Fruit fly (Drosophila melanogaster) ovary, adult (tissue): Measurements from ENCODE around the gene grk.

Source experiments
- CG17801 ChIP-seq: fragments of 200-800 bp; optimal IDR thresholded peaks from 2 replicates; lab custom pipeline; 2019; ENCODE audit warnings: missing biosample characterization, mild to moderate bottlenecking, missing genetic modification characterization, moderate library complexity; ENCODE audit not compliant: partially characterized antibody

Gene grk

dm6 chr2L:8395996-8396699 is 37.2 kb downstream of the grk start, which contains the start of the genes Peritrophin-15a and CG13385:
Gene Peritrophin-15a (minus strand): TSS chr2L:8396096.
Gene CG13385 (plus strand): TSS chr2L:8396649.
- no peak for TF ChIP-seq CG17801

DNA sequence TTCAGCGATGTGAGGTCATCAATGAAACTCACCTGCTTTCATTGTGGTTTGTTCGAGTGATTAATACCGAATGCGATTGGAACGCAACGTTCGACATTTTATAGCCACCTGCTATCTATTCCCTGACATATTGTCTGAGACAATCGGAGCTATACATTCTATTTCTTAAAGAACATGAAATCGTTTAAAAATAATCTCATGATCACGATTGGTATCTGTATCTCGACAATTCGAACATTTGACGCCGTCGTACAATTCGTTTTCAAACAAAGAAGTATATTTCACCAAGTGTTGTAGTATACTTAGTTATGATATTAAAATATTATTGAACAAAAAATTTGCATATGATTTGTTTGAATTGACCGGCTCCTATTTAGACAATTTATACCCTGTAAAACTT is 38.6 kb downstream of the grk start, which contains the start of gene Peritrophin-15b:
TSS of gene Peritrophin-15b (minus strand) at position 101 of the 400 bp plus-strand sequence.
- no peak for TF ChIP-seq CG17801

DNA sequence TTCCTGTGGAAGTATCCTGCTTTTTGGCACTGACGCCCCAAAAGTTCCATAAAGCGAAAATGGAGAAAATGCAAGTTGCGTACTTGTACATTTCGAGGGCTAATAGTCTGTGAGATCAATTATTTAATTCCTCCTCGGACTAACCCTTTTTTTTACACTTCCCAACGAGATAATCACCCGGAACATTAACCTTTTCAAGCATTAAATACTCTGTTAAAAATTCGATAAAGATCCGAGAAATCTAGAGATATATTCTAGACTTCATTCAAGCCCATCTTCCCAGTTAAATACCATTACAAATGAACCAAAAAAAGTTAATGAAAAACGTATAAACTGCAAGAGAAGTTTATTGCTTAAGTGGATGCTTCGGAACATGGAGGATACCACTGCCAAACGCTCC is 39.2 kb downstream of the grk start, which contains the start of gene lectin-29Ca:
TSS of gene lectin-29Ca (minus strand) at position 101 of the 400 bp plus-strand sequence.
- TF ChIP-seq CG17801: no peak

DNA sequence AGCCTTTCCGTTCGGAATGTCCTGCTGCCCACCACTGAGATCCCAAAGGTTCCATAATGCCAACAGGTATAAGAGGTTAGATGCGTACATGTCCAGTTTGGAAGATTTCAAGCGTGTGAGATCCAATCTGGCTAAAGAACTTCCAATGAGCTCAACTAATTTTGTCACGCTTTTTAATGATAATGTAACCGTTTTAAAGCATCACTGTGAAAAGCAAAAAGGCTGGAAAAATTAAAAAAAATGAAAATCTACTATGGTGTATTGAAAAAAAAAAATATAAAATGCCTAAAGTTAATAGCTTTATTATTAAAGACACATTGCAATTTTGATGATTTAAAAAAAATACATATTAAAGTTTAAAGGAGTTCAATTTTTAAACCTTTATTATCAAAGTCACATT is 40.3 kb downstream of the grk start, which contains the start of gene Acp29AB:
TSS of gene Acp29AB (minus strand) at position 101 of the 400 bp plus-strand sequence.
- TF ChIP-seq CG17801: no peak

DNA sequence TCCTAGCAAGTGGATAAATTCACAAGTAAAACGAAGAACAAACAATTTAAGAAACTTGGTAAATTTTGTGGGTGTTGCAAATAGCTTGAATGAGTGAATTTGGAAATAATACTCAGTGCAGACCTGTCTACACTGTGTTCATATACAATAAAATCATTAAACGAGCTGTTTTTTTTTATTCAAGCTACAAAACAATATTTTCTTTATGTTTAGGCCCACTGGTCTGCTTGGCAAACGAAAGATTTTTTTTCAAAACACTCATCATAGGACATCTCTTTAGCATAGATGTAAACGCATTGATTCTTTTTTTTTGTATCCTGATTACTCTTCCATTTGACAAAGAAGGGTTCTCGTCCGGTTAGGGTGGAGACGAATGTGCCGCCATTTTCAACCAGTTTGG is 41.1 kb downstream of the grk start, which contains the start of gene CG42820:
TSS of gene CG42820 (minus strand) at position 101 of the 400 bp plus-strand sequence.
- TF ChIP-seq CG17801: no peak

DNA sequence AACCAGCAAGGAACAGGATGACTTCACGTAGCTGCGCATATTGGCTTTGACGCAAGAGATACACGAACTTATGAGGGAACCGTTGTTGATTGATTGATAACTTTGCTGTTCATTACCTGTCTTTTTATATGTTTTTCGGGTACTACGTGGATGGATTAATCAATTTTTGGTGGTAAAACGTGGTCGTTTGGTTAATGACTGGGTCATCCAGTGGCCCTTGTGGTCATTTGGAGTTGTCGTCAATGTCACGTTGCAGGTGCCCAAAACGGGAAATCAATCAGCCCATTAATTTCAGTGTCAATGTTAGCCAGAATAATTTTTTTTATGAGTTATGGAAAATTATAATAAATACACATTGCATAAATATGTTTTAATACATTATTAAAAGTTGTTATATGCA is 44.2 kb downstream of the grk start, which contains the start of gene CG42819:
TSS of gene CG42819 (minus strand) at position 101 of the 400 bp plus-strand sequence.
- TF ChIP-seq CG17801: no peak

DNA sequence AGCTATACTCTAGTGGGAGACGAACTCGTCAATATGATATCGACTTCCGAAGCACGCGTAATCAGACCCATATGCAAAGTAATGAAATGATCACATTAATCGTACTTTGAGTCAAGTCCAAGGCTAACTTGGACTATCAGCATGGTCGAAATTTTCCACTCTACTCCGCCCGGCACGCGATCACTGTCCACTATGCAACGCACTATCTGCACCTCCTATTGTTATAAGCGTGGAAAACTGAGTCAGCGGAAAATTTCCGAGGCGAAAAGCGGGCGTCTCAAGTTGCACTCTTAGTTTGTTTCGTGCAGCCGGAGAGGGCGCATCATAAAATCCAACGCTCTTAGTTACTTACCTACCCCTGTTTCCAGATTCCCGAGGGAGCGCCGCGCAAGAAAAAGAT is 47.5 kb downstream of the grk start:
- TF ChIP-seq CG17801: no peak

DNA sequence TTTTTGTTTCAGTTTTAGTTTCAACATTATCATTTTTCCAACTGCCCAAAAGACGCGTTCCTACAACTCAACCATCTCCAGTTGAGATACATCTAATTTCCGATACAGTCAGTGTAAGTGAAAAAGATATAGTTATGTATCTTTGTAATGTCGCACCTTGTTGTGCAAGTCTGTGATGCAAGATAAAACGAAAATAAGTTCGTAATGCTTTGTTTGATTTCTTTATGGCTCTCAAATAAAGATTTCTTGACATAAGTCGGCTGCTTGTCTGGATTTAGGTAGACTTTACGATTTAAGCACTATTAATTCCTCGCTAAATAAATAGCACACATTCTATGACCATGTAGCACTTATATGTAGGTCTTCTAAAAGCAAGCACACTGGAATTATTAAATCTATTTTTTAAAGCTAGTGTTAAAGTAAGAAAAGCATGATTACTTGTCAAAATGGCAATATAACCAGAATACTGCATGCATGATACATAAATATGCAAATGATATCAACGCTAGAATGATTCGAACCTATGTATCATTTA is 48.3 kb downstream of the grk start:
- no peak for TF ChIP-seq CG17801

DNA sequence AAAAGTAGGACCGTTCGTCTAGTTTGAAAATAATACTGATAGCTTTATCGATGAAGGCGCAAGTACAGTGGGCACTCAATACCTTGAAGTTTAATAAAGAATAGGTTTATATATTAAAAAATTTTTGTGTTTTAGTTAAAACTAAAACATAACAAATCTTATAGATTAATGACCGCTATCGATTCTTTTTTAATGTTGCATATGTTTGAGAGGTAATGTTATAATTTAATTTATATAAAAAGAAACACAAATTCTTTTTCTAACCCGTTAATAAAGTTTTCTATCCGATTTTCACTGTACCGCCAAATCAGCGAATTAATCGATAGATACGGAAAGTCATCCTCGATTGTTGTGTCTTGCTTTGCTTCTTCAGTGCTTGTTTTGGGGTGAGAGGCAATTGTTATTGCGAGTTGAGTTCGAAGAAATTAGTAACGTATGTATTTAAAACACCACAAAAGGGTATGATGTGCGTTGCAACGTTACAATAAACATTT is 49.2 kb downstream of the grk start, which contains the start of the genes Dad1 and CG13384:
TSS of gene Dad1 (minus strand) at position 30 of the 494 bp plus-strand sequence.
TSS of gene CG13384 (plus strand) at position 348 of the 494 bp plus-strand sequence.
- peak; percentile 98 for TF ChIP-seq CG17801

DNA sequence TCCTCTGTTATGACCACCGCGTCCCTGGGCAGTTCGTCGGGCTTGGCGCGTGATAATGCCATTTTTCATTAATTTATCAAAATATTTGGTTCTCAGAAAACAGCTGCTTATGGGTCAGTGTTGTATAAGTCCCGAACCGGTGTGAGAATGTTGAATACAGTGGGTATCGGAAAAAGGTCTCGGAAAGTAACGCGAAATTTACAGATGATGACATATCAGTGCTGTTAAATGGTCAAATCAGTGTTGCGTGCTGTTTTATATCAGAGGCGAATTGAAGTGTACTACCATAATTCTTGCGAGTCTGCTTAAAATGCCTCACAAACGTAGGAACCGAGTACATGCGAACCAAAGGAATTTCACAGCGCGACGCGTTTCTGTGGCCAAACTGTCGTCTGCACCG is 50.8 kb downstream of the grk start, which contains the start of the genes CG13392 and Rcd4:
TSS of gene CG13392 (minus strand) at position 162 of the 400 bp plus-strand sequence.
TSS of gene Rcd4 (plus strand) at position 216 of the 400 bp plus-strand sequence.
- TF ChIP-seq CG17801: peak; percentile 63

dm6 chr2L:8381508-8382036 is 51.8 kb downstream of the grk start, which contains the start of gene AlaRS:
Gene AlaRS (minus strand): TSS chr2L:8381764.
- peak; percentile 72 for TF ChIP-seq CG17801
